Fruit fly (Drosophila melanogaster): Measurements from ENCODE around the gene sba.

dm6 chr3R:23915967-23916366 is 6.8 kb downstream of the sba start:
- peak; percentile 83 for TF ChIP-seq CG14655 (GFP tag; optimal IDR thresholded peaks at IDR 0.05)
- TF ChIP-seq CG8301 (tag; optimal IDR thresholded peaks at IDR 0.05) = peak; percentile 78
- TF ChIP-seq Pif1B (GFP tag; optimal IDR thresholded peaks at IDR 0.05) = peak; percentile 75
- TF ChIP-seq Pif1A (GFP tag; optimal IDR thresholded peaks at IDR 0.05) = peak; percentile 88
- peak; percentile 61; the same call in 2 of the 3 replicates for TF ChIP-seq CG4496 (GFP tag; IDR thresholded peaks at IDR 0.05)
- peak; percentile 92 for TF ChIP-seq CG9948 (tag; optimal IDR thresholded peaks at IDR 0.05)
- peak; percentile 93 for TF ChIP-seq CG17806 (tag; optimal IDR thresholded peaks at IDR 0.05)
- 0 out of 2 replicates have a peak, but pooled peaks have one; percentile 27 for TF ChIP-seq rn (GFP tag; IDR thresholded peaks at IDR 0.05)
- TF ChIP-seq EcR (GFP tag; optimal IDR thresholded peaks at IDR 0.05) = no peak
- peak; percentile 70 for TF ChIP-seq fd96Ca (GFP tag; IDR thresholded peaks at IDR 0.05)
- TF ChIP-seq CG13204 (GFP tag; optimal IDR thresholded peaks at IDR 0.05) = peak; percentile 62
